Worm (Caenorhabditis elegans): Measurements from ENCODE around the gene abu-13.

Gene abu-13

DNA sequence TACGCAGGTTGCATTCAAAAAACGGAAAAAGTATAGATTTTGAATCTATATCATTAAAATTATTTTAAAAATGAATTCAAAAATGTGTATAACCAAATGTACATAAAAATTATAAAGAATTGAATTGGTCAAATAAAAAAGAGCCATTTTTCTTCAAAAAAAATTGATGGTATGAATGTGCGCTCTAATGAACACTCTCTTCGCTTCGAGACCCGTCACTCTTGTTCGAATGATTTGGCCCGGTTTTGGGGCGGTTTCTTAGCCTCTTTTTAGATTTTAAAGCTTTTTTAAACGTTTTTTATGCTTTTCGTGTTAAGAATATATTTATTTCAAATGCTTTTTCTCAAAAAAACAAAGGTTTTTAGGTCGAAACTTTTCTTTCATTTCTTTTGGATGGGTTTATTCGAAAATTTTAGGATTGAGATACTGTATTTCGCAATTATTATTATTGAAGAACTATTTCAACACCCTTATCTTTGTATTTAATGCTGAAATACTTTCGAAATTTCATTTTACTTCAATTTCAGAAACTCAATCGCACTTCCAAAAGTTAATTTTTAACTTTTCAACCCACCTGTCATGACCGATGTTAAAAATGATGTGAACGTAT lies 16.0 kb downstream of the abu-13 start, which contains the start of gene inf-1 (continued):
- TF ChIP-seq nhr-237 (tag; optimal IDR thresholded peaks at IDR 0.05) (no peak), zag-1 (tag; optimal IDR thresholded peaks at IDR 0.05) (no peak), ztf-11 (tag; optimal IDR thresholded peaks at IDR 0.05) (no peak), ceh-82 (tag; optimal IDR thresholded peaks at IDR 0.05) (no peak), gei-8 (GFP tag; optimal IDR thresholded peaks at IDR 0.05) (no peak), lsy-2 (tag; optimal IDR thresholded peaks at IDR 0.05) (peak in 1 of 2 experiments; percentile 82), saeg-2 (GFP tag; IDR thresholded peaks at IDR 0.05) (no peak), F26F4.8 (GFP tag; conservative IDR thresholded peaks at IDR 0.05) (no peak), jun-1 (tag; optimal IDR thresholded peaks at IDR 0.05) (no peak), sdz-12 (GFP tag; optimal IDR thresholded peaks at IDR 0.05) (no peak), T26A8.4 (GFP tag; IDR thresholded peaks at IDR 0.05) (no peak), ZK337.2 (GFP tag; IDR thresholded peaks at IDR 0.05) (no peak), lim-7 (GFP tag; IDR thresholded peaks at IDR 0.05) (no peak), lin-38 (GFP tag; IDR thresholded peaks at IDR 0.05) (peak; percentile 85), madf-9 (GFP tag; conservative IDR thresholded peaks at IDR 0.05) (no peak), fos-1 (tag; optimal IDR thresholded peaks at IDR 0.05) (no peak), spr-1 (tag; optimal IDR thresholded peaks at IDR 0.05) (no peak), zip-11 (GFP tag; IDR thresholded peaks at IDR 0.05) (no peak), ZK546.5 (tag; optimal IDR thresholded peaks at IDR 0.05) (no peak), Y75B8A.6 (GFP tag; IDR thresholded peaks at IDR 0.05) (no peak), F49E8.2 (tag; optimal IDR thresholded peaks at IDR 0.05; ENCODE audit: borderline replicate concordance) (no peak), mes-2 (tag; optimal IDR thresholded peaks at IDR 0.05; ENCODE audit: poor library complexity, severe bottlenecking) (peak; percentile 65), daf-8 (GFP tag; IDR thresholded peaks at IDR 0.05) (no peak), fkh-10 (GFP tag; optimal IDR thresholded peaks at IDR 0.05) (peak; percentile 28), mdt-29 (GFP tag; IDR thresholded peaks at IDR 0.05) (no peak), nhr-111 (GFP tag; optimal IDR thresholded peaks at IDR 0.05) (no peak), D1046.2 (GFP tag; IDR thresholded peaks at IDR 0.05) (no peak), aly-2 (tag; optimal IDR thresholded peaks at IDR 0.05) (no peak)

DNA sequence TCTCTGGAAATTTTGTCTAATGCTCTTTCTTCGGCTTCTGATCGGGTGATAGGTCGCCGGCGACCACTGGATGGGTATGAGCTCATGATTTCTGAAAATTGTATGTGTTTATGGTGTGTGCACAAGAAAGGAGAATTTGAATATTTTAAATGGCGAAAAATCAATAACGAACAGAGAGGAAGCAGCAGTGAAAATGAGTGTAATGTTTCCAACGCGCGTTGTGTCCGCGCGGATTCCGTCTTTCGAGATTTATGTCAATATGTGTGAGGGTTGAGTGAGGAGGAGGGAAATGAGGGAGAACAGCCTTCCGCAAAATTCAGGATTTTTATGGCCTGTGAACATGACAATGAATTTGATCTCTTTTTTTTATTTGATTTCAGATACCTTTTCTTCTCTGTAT lies 17.0 kb downstream of the abu-13 start, which contains the start of gene flap-1:
Gene flap-1 (minus strand): TSS at position 101 of the 400 bp plus-strand sequence.
- no peak for TF ChIP-seq lin-39 (tag; optimal IDR thresholded peaks at IDR 0.05)
- TF ChIP-seq aha-1 (tag) = peak; percentile 89

DNA sequence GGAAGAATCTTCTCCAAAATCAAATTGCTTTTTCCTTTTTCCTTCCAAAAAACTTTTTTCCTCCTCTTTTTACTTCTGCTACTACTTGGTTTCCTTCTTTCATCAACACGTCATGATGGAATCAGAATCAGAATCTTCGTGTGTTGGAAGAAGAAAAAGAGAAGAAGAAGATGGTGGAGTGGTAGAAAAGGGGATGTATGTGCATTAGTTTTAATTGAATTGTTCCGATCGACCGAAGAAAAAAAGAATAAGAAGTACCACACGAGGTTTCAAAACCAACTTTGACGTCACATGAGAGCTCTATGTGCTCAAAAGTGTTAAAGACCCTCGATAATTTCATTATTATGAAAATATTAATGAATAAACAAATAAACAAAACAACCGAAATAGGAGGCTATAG lies 30.9 kb downstream of the abu-13 start:
- TF ChIP-seq ces-1 (GFP tag; optimal IDR thresholded peaks at IDR 0.05) = peak; percentile 52
- TF ChIP-seq duxl-1 (tag; optimal IDR thresholded peaks at IDR 0.05; ENCODE audit: poor library complexity) = no peak
- TF ChIP-seq F37D6.2 (tag; optimal IDR thresholded peaks at IDR 0.05) = no peak
- no peak for TF ChIP-seq D1046.2 (GFP tag; IDR thresholded peaks at IDR 0.05)
- TF ChIP-seq ztf-11 (tag; optimal IDR thresholded peaks at IDR 0.05) = no peak
- TF ChIP-seq ceh-20 (GFP tag; IDR thresholded peaks at IDR 0.05) = no peak
- peak in 1 of 2 experiments; percentile 31 for TF ChIP-seq lsy-2 (tag; optimal IDR thresholded peaks at IDR 0.05)
- TF ChIP-seq T26A8.4 (GFP tag; IDR thresholded peaks at IDR 0.05) = no peak

DNA sequence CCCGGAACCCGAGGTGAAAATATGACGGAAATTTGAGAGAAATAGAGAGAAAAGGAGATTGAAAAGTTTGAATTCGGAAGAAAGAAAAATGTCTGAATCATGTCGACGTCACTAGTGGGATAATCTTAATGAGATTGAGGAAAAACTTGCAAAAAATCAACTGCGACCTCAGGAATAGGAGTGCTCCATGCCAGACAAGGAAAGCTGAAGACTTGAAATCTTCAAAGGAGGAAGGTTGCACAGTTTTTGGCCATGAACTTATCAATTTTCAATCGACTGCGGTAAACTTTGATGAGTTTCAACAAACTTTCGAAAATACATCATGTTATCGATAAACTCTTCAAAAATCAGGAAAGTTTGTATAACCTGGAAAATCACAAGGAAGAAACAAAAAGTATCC lies 33.3 kb downstream of the abu-13 start, which contains the start of gene pdf-1:
Gene pdf-1 (minus strand): TSS at position 101 of the 400 bp plus-strand sequence.
- TF ChIP-seq lin-38 (GFP tag; IDR thresholded peaks at IDR 0.05) (no peak), fos-1 (tag; optimal IDR thresholded peaks at IDR 0.05) (no peak), nhr-42 (GFP tag; IDR thresholded peaks at IDR 0.05) (no peak), ZK546.5 (tag; optimal IDR thresholded peaks at IDR 0.05) (no peak), F10B5.3 (tag; optimal IDR thresholded peaks at IDR 0.05) (no peak), dve-1 (tag; optimal IDR thresholded peaks at IDR 0.05; ENCODE audit: insufficient read depth) (no peak), unc-130 (GFP tag; optimal IDR thresholded peaks at IDR 0.05) (no peak), arid-1 (GFP tag; conservative IDR thresholded peaks at IDR 0.05) (no peak), nhr-111 (GFP tag; optimal IDR thresholded peaks at IDR 0.05) (no peak), gei-8 (GFP tag; optimal IDR thresholded peaks at IDR 0.05) (no peak), ceh-20 (GFP tag; IDR thresholded peaks at IDR 0.05) (no peak), mxl-3 (GFP tag; optimal IDR thresholded peaks at IDR 0.05) (no peak), madf-5 (GFP tag; IDR thresholded peaks at IDR 0.05) (no peak), snpc-1.2 (GFP tag; IDR thresholded peaks at IDR 0.05) (no peak), tag-97 (GFP tag; IDR thresholded peaks at IDR 0.05) (no peak), mdl-1 (tag; optimal IDR thresholded peaks at IDR 0.05) (no peak), ceh-62 (tag; optimal IDR thresholded peaks at IDR 0.05) (no peak), dmd-8 (GFP tag; IDR thresholded peaks at IDR 0.05) (no peak), egl-43 (GFP tag; IDR thresholded peaks at IDR 0.05) (no peak), T26A8.4 (GFP tag; IDR thresholded peaks at IDR 0.05) (no peak)

All from whole organism, L4 larva.